Worm (Caenorhabditis elegans): ENCODE data around the gene kvs-2.

DNA sequence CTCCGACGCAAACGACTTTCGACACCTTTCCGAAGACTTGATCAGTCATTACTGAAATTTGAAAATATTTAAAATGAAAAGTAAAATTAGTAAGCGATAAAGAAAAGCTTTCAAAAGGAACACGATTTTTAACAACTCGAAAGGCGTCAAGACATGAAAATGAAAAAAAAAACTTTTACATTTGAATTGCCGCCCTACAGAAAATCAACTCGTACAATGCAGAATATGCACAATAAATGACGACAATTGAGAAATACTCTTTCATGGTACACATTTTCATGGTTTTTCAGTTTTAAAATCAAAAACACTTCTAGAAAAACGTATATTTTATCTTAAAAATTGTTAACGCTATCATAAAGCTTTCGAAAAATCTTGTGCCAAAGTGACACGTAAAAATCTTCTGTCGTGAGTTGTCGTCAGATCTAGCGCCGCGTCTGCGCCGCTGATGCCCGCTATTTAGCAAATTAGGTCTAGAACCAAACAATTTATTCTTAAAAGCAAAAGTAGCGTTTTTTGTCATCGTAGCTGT, 25.7 kb downstream of the kvs-2 start, which contains the start of gene sqv-4:
- TF ChIP-seq aptf-3 (GFP tag; IDR thresholded peaks at IDR 0.05), result no peak
- TF ChIP-seq bed-1 (GFP tag; IDR thresholded peaks at IDR 0.05), result no peak
- TF ChIP-seq mes-4 (tag; optimal IDR thresholded peaks at IDR 0.05), result no peak
- no peak for TF ChIP-seq Y53F4B.3 (GFP tag; IDR thresholded peaks at IDR 0.05)
- no peak for TF ChIP-seq snpc-4 (GFP tag; optimal IDR thresholded peaks at IDR 0.05)
- no peak for TF ChIP-seq snpc-4 (tag; optimal IDR thresholded peaks at IDR 0.05)
- no peak for TF ChIP-seq ztf-18 (tag; optimal IDR thresholded peaks at IDR 0.05)
- no peak for TF ChIP-seq ama-1 (optimal IDR thresholded peaks at IDR 0.05)
- TF ChIP-seq ama-1 (GFP tag; optimal IDR thresholded peaks at IDR 0.05), result no peak
- no peak for TF ChIP-seq hlh-26 (GFP tag; conservative IDR thresholded peaks at IDR 0.05)
